Fruit fly (Drosophila melanogaster): ENCODE data around the gene CG3246.

The CG3246 gene

dm6 chr2L:3477057-3477755 is 15.5 kb upstream of the CG3246 start (continued):
- TF ChIP-seq CG15011 (GFP tag; optimal IDR thresholded peaks at IDR 0.05): peak; percentile 11
- no peak for TF ChIP-seq ato (GFP tag; IDR thresholded peaks at IDR 0.05; ENCODE audit: partially characterized antibody)
- TF ChIP-seq CG10959 (GFP tag; IDR thresholded peaks at IDR 0.05): no peak
- TF ChIP-seq Meics (GFP tag; optimal IDR thresholded peaks at IDR 0.05): peak; percentile 51
- no peak for TF ChIP-seq bowl (GFP tag; IDR thresholded peaks at IDR 0.05)
- no peak for TF ChIP-seq CG2875 (GFP tag; optimal IDR thresholded peaks at IDR 0.05)
- TF ChIP-seq pnt (GFP tag; optimal IDR thresholded peaks at IDR 0.05): peak; percentile 5
- TF ChIP-seq CG8944 (GFP tag; optimal IDR thresholded peaks at IDR 0.05): peak; percentile 19

DNA sequence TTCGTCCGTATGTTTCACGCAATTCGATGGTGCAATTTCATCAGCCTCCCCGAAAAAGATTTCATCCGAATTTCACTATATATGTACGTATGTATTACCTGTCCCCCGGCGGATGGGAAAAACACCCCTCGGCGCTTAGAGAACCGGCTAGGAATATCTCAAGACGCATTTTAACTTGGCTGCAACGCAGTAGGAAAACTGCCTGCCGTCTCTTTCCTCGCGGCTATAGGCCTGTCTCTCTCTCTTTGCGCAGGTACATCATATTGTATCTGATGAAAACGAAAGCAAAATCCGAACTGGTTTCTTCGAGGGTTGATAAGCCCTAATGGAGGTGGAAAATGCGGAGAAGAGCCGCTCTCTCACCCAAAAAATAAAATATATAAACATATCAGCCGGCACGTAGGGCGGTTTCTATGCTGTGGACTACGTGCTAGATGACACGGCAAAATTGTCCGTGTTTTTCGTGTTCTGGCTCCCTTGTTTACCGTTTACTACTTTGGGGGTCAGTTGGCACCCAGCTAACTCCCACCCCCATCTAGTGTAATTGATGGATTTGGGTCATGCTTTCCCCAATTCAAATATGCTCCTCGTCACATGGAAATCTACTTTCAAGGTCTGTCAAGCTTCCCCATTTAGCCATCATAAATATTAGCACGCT is 14.8 kb upstream of the CG3246 start:
- no peak for TF ChIP-seq gem (tag; optimal IDR thresholded peaks at IDR 0.05)
- TF ChIP-seq CG6791 (GFP tag; IDR thresholded peaks at IDR 0.05; ENCODE audit: partially characterized antibody): 0 out of 3 replicates have a peak, but pooled peaks have one; percentile 22
- TF ChIP-seq CG6272 (GFP tag; IDR thresholded peaks at IDR 0.05): no peak
- no peak for TF ChIP-seq Antp (GFP tag; optimal IDR thresholded peaks at IDR 0.05)
- TF ChIP-seq CG14667 (GFP tag; IDR thresholded peaks at IDR 0.05): no peak
- peak; percentile 45 for TF ChIP-seq CG33557 (GFP tag; optimal IDR thresholded peaks at IDR 0.05)
- TF ChIP-seq kni (GFP tag; optimal IDR thresholded peaks at IDR 0.05): peak; percentile 71
- TF ChIP-seq schlank (tag; optimal IDR thresholded peaks at IDR 0.05): no peak
- no peak for TF ChIP-seq CG11093 (GFP tag; IDR thresholded peaks at IDR 0.05)
- peak; percentile 98 for TF ChIP-seq Blimp-1 (GFP tag; optimal IDR thresholded peaks at IDR 0.05)
- TF ChIP-seq stc (GFP tag; IDR thresholded peaks at IDR 0.05): no peak
- TF ChIP-seq Lpt (GFP tag; optimal IDR thresholded peaks at IDR 0.05): no peak
- TF ChIP-seq pros (GFP tag; optimal IDR thresholded peaks at IDR 0.05): peak; percentile 99
- TF ChIP-seq Deaf1 (tag; optimal IDR thresholded peaks at IDR 0.05): peak; percentile 68
- no peak for TF ChIP-seq CG9876 (GFP tag; optimal IDR thresholded peaks at IDR 0.05)
- no peak for TF ChIP-seq shn (GFP tag; optimal IDR thresholded peaks at IDR 0.05)
- no peak for TF ChIP-seq CG16779 (GFP tag; IDR thresholded peaks at IDR 0.05)
- TF ChIP-seq grn (GFP tag; optimal IDR thresholded peaks at IDR 0.05): peak; percentile 56
- TF ChIP-seq chinmo (GFP tag; IDR thresholded peaks at IDR 0.05; ENCODE audit: partially characterized antibody): peak; percentile 70; the same call in 1 of the 4 replicates
- TF ChIP-seq CG10321 (GFP tag; IDR thresholded peaks at IDR 0.05): peak; percentile 93
- TF ChIP-seq HLH54F (GFP tag; optimal IDR thresholded peaks at IDR 0.05): no peak
- no peak for TF ChIP-seq CG18764 (GFP tag; optimal IDR thresholded peaks at IDR 0.05)
- TF ChIP-seq Trl (optimal IDR thresholded peaks at IDR 0.05): peak; percentile 34 to 49
- no peak for TF ChIP-seq Trl (GFP tag; optimal IDR thresholded peaks at IDR 0.05)
- TF ChIP-seq ssp (GFP tag; IDR thresholded peaks at IDR 0.05): no peak
- TF ChIP-seq CG4282 (GFP tag; optimal IDR thresholded peaks at IDR 0.05): no peak
- peak; percentile 42 for TF ChIP-seq abd-A (tag; optimal IDR thresholded peaks at IDR 0.05)
- TF ChIP-seq eyg (GFP tag; optimal IDR thresholded peaks at IDR 0.05): no peak
- no peak for TF ChIP-seq dan (GFP tag; IDR thresholded peaks at IDR 0.05)
- TF ChIP-seq CG13624 (GFP tag; optimal IDR thresholded peaks at IDR 0.05): peak; percentile 83
- TF ChIP-seq Pdp1 (GFP tag; optimal IDR thresholded peaks at IDR 0.05): no peak
- peak; percentile 10 for TF ChIP-seq zen (tag; optimal IDR thresholded peaks at IDR 0.05)
- peak; percentile 43; the same call in 1 of the 2 replicates for TF ChIP-seq CG32767 (GFP tag; IDR thresholded peaks at IDR 0.05)
- TF ChIP-seq CG12236 (GFP tag; optimal IDR thresholded peaks at IDR 0.05): no peak
- TF ChIP-seq CG8290 (GFP tag; optimal IDR thresholded peaks at IDR 0.05): no peak
- peak in 1 of 2 experiments; percentile 7 for TF ChIP-seq CG8290 (tag; optimal IDR thresholded peaks at IDR 0.05)
- TF ChIP-seq CG3407 (GFP tag; optimal IDR thresholded peaks at IDR 0.05): no peak
- no peak for TF ChIP-seq usp (GFP tag; optimal IDR thresholded peaks at IDR 0.05)
- no peak for TF ChIP-seq Oaz (GFP tag; IDR thresholded peaks at IDR 0.05)
- peak; percentile 42; the same call in 1 of the 2 replicates for TF ChIP-seq seq (GFP tag; IDR thresholded peaks at IDR 0.05)
- no peak for TF ChIP-seq CG4820 (GFP tag; optimal IDR thresholded peaks at IDR 0.05)
